Worm (Caenorhabditis elegans) whole organism, dauer: ENCODE data around the gene C40H1.9.

ENCODE experiments used
- unc-62 ChIP-seq: sonication (generic microtip); optimal IDR thresholded peaks from 2 replicates; lab custom pipeline; 2017; ENCODE audit warnings: missing biosample characterization, missing genetic modification reagents, missing genetic modification characterization

C40H1.9 gene

ce11 chrIII:9319641-9320040, at the start of gene C40H1.9:
TSS of gene C40H1.9 (plus strand) at chrIII:9319941.
- no peak for TF ChIP-seq unc-62 (GFP tag; lab: Kevin White, UChicago)

ce11 chrIII:9270183-9270582, 49.6 kb upstream of the C40H1.9 start:
- no peak for TF ChIP-seq unc-62 (GFP tag; lab: Kevin White, UChicago)

- no peak for TF ChIP-seq unc-62 (GFP tag; lab: Kevin White, UChicago)
These were observed 48.3 kb upstream of the C40H1.9 start for ce11 chrIII:9271389-9271918.

- TF ChIP-seq unc-62 (GFP tag; lab: Kevin White, UChicago) = no peak
These were observed 47.6 kb upstream of the C40H1.9 start for ce11 chrIII:9272107-9272506.

ce11 chrIII:9277803-9278202, 41.9 kb upstream of the C40H1.9 start:
- no peak for TF ChIP-seq unc-62 (GFP tag; lab: Kevin White, UChicago)

ce11 chrIII:9281480-9281879, 38.3 kb upstream of the C40H1.9 start, which contains the start of gene fozi-1:
TSS of gene fozi-1 (plus strand) at chrIII:9281780.
- TF ChIP-seq unc-62 (GFP tag; lab: Kevin White, UChicago) = no peak

- TF ChIP-seq unc-62 (GFP tag; lab: Kevin White, UChicago) = no peak
These were observed 31.2 kb upstream of the C40H1.9 start for ce11 chrIII:9288540-9288939.

- no peak for TF ChIP-seq unc-62 (GFP tag; lab: Kevin White, UChicago)
These were observed 29.9 kb upstream of the C40H1.9 start for ce11 chrIII:9289815-9290214.

- TF ChIP-seq unc-62 (GFP tag; lab: Kevin White, UChicago) = no peak
These were observed 22.4 kb upstream of the C40H1.9 start, which contains the start of gene K01B6.4 for ce11 chrIII:9297345-9297744. TSS of gene K01B6.4 (minus strand) at chrIII:9297445.

- no peak for TF ChIP-seq unc-62 (GFP tag; lab: Kevin White, UChicago)
These were observed 20.6 kb upstream of the C40H1.9 start for ce11 chrIII:9299116-9299515.

- no peak for TF ChIP-seq unc-62 (GFP tag; lab: Kevin White, UChicago)
These were observed 19.8 kb upstream of the C40H1.9 start, which contains the start of gene K01B6.3 for ce11 chrIII:9299919-9300318. TSS of gene K01B6.3 (plus strand) at chrIII:9300219.

- TF ChIP-seq unc-62 (GFP tag; lab: Kevin White, UChicago) = no peak
These were observed 19.1 kb upstream of the C40H1.9 start for ce11 chrIII:9300670-9301069.

- TF ChIP-seq unc-62 (GFP tag; lab: Kevin White, UChicago) = no peak
These were observed 13.1 kb upstream of the C40H1.9 start, which contains the start of gene srx-45 for ce11 chrIII:9306596-9306995. TSS of gene srx-45 (minus strand) at chrIII:9306696.

- TF ChIP-seq unc-62 (GFP tag; lab: Kevin White, UChicago) = no peak
These were observed 9.9 kb upstream of the C40H1.9 start for ce11 chrIII:9309840-9310239.

ce11 chrIII:9314476-9314875, 5.3 kb upstream of the C40H1.9 start, which contains the start of gene C40H1.8:
TSS of gene C40H1.8 (plus strand) at chrIII:9314717.
- TF ChIP-seq unc-62 (GFP tag; lab: Kevin White, UChicago) = no peak

ce11 chrIII:9315180-9315579, 4.6 kb upstream of the C40H1.9 start:
- no peak for TF ChIP-seq unc-62 (GFP tag; lab: Kevin White, UChicago)

ce11 chrIII:9317601-9318000, 2.1 kb upstream of the C40H1.9 start:
- TF ChIP-seq unc-62 (GFP tag; lab: Kevin White, UChicago) = no peak
